Worm (Caenorhabditis elegans) whole organism, L1 larva: ENCODE data around the gene srh-177.
A peak's percentile ranks its signal among the peaks of the same experiment; 100 is the strongest.

ENCODE experiments used
- C16A3.4 ChIP-seq: fragments of 150-350 bp; optimal IDR thresholded peaks from 2 replicates; lab custom pipeline; 2014; ENCODE audit warnings: missing biosample characterization, missing genetic modification characterization
- F16B12.6 ChIP-seq: fragments of 150-350 bp; optimal IDR thresholded peaks from 2 replicates; lab custom pipeline; 2014; ENCODE audit warnings: missing biosample characterization, missing genetic modification characterization
- alr-1 ChIP-seq: fragments of 200-800 bp; sonication (Bioruptor generic); optimal IDR thresholded peaks from 2 replicates; lab custom pipeline; 2018; ENCODE audit warnings: borderline replicate concordance, mild to moderate bottlenecking, missing genetic modification characterization, missing compliant biosample characterization
- aly-2 ChIP-seq: fragments of 150-350 bp; optimal IDR thresholded peaks from 2 replicates; lab custom pipeline; 2014; ENCODE audit warnings: missing biosample characterization, missing genetic modification characterization
- ama-1 ChIP-seq: fragments of 150-350 bp; optimal IDR thresholded peaks from 2 replicates; lab custom pipeline; 2014
- blmp-1 ChIP-seq: fragments of 150-350 bp; optimal IDR thresholded peaks from 2 replicates; lab custom pipeline; 2014; ENCODE audit warnings: missing biosample characterization, missing genetic modification characterization
- ceh-63 ChIP-seq: fragments of 200-800 bp; sonication (Bioruptor generic); optimal IDR thresholded peaks from 2 replicates; lab custom pipeline; 2018; ENCODE audit warnings: mild to moderate bottlenecking, missing genetic modification characterization, missing compliant biosample characterization
- ceh-8 ChIP-seq: fragments of 200-800 bp; sonication (Bioruptor generic); optimal IDR thresholded peaks from 2 replicates; lab custom pipeline; 2018; ENCODE audit warnings: mild to moderate bottlenecking, missing genetic modification characterization, moderate library complexity, missing compliant biosample characterization
- ceh-88 ChIP-seq: fragments of 200-800 bp; sonication (Bioruptor generic); IDR thresholded peaks from 2 replicates; pipeline ENCODE4 v1.3.6; 2022; ENCODE audit warnings: missing genetic modification characterization, missing compliant biosample characterization
- ces-1 ChIP-seq: fragments of 150-350 bp; optimal IDR thresholded peaks from 2 replicates; lab custom pipeline; 2014; ENCODE audit warnings: missing biosample characterization, missing genetic modification reagents, missing genetic modification characterization
- dpl-1 ChIP-seq, 3 experiments: fragments of 150-350 bp in 2 of 3; sonication (generic microtip) in 1 of 3; optimal IDR thresholded peaks; 2 replicates each; lab custom pipeline; 2014 to 2017; ENCODE audit warnings: missing biosample characterization in 3 of 3, missing genetic modification characterization in 3 of 3, missing genetic modification reagents in 3 of 3
- efl-1 ChIP-seq, 4 experiments: fragments of 150-350 bp; optimal IDR thresholded peaks in 3 of 4; peaks in 1 of 4; 1 replicate in 1 of 4; 2 replicates in 3 of 4; lab custom pipeline; 2014; ENCODE audit warnings: missing biosample characterization in 2 of 4, missing genetic modification characterization in 2 of 4, missing genetic modification reagents in 2 of 4
- egl-13 ChIP-seq: sonication (generic microtip); optimal IDR thresholded peaks from 2 replicates; lab custom pipeline; 2016; ENCODE audit warnings: missing genotype, missing genetic modification reagents, missing genetic modification characterization, missing compliant biosample characterization
- egl-27 ChIP-seq, 2 experiments: fragments of 150-350 bp in 1 of 2; sonication (generic microtip); optimal IDR thresholded peaks; 3 replicates each; lab custom pipeline; 2017 to 2018; ENCODE audit warnings: missing biosample characterization in 2 of 2, missing genetic modification characterization in 2 of 2, missing genetic modification reagents in 2 of 2
- elt-2 ChIP-seq: sonication (generic microtip); optimal IDR thresholded peaks from 2 replicates; lab custom pipeline; 2016; ENCODE audit warnings: missing genetic modification characterization, mild to moderate bottlenecking, inconsistent platforms, missing compliant biosample characterization, missing genetic modification reagents
- ets-5 ChIP-seq: fragments of 200-800 bp; sonication (Bioruptor generic); IDR thresholded peaks from 2 replicates; pipeline ENCODE4 v1.3.6; 2022; ENCODE audit warnings: missing genetic modification characterization, missing compliant biosample characterization
- fkh-8 ChIP-seq: sonication (generic microtip); optimal IDR thresholded peaks from 2 replicates; lab custom pipeline; 2016; ENCODE audit warnings: mild to moderate bottlenecking, missing genetic modification characterization, missing compliant biosample characterization
- fos-1 ChIP-seq: fragments of 150-350 bp; optimal IDR thresholded peaks from 2 replicates; lab custom pipeline; 2014; ENCODE audit warnings: missing biosample characterization, missing genetic modification characterization
- hlh-17 ChIP-seq: fragments of 200-800 bp; sonication (Bioruptor generic); optimal IDR thresholded peaks from 2 replicates; lab custom pipeline; 2018; ENCODE audit warnings: missing genetic modification characterization, mild to moderate bottlenecking, missing compliant biosample characterization, moderate library complexity, borderline replicate concordance
- irx-1 ChIP-seq: sonication (generic microtip); optimal IDR thresholded peaks from 2 replicates; lab custom pipeline; 2016; ENCODE audit warnings: missing genetic modification characterization, missing compliant biosample characterization
- lin-14 ChIP-seq: fragments of 200-800 bp; sonication (Bioruptor generic); optimal IDR thresholded peaks from 2 replicates; lab custom pipeline; 2018; ENCODE audit warnings: mild to moderate bottlenecking, missing genetic modification characterization, moderate library complexity, missing compliant biosample characterization
- lin-39 ChIP-seq: fragments of 150-350 bp; optimal IDR thresholded peaks from 2 replicates; lab custom pipeline; 2014; ENCODE audit warnings: missing biosample characterization, missing genetic modification reagents, missing genetic modification characterization
- lsy-2 ChIP-seq, 2 experiments: fragments of 150-350 bp; optimal IDR thresholded peaks; 2 replicates each; lab custom pipeline; 2014; ENCODE audit warnings: missing biosample characterization in 2 of 2, missing genetic modification characterization in 2 of 2
- mab-9 ChIP-seq: fragments of 200-800 bp; sonication (Bioruptor generic); IDR thresholded peaks from 2 replicates; pipeline ENCODE4 v1.3.6; 2022; ENCODE audit warnings: missing genetic modification reagents, missing genetic modification characterization, missing compliant biosample characterization
- mep-1 ChIP-seq: fragments of 150-350 bp; optimal IDR thresholded peaks from 2 replicates; lab custom pipeline; 2014; ENCODE audit warnings: missing biosample characterization, missing genetic modification characterization
- nhr-11 ChIP-seq: fragments of 150-350 bp; optimal IDR thresholded peaks from 2 replicates; lab custom pipeline; 2014; ENCODE audit warnings: missing biosample characterization, missing genetic modification characterization
- nhr-28 ChIP-seq: fragments of 150-350 bp; optimal IDR thresholded peaks from 2 replicates; lab custom pipeline; 2014; ENCODE audit warnings: missing biosample characterization, missing genetic modification characterization
- nhr-47 ChIP-seq: sonication (generic microtip); optimal IDR thresholded peaks from 2 replicates; lab custom pipeline; 2016; ENCODE audit warnings: mild to moderate bottlenecking, missing genetic modification characterization, moderate library complexity, missing compliant biosample characterization
- nhr-71 ChIP-seq: sonication (generic microtip); optimal IDR thresholded peaks from 2 replicates; lab custom pipeline; 2016; ENCODE audit warnings: mild to moderate bottlenecking, missing genetic modification characterization, moderate library complexity, missing compliant biosample characterization
- nhr-77 ChIP-seq: fragments of 150-350 bp; optimal IDR thresholded peaks from 2 replicates; lab custom pipeline; 2014; ENCODE audit warnings: missing biosample characterization, missing genetic modification characterization
- nhr-90 ChIP-seq: sonication (generic microtip); optimal IDR thresholded peaks from 2 replicates; lab custom pipeline; 2016; ENCODE audit warnings: mild to moderate bottlenecking, missing genetic modification characterization, missing compliant biosample characterization; ENCODE audit not compliant: poor library complexity
- pax-3 ChIP-seq: fragments of 200-800 bp; sonication (Bioruptor generic); optimal IDR thresholded peaks from 2 replicates; lab custom pipeline; 2018; ENCODE audit warnings: mild to moderate bottlenecking, missing genetic modification characterization, moderate library complexity, missing compliant biosample characterization
- pqm-1 ChIP-seq: sonication (generic microtip); optimal IDR thresholded peaks from 3 replicates; lab custom pipeline; 2017; ENCODE audit warnings: missing biosample characterization, missing genetic modification characterization
- rnt-1 ChIP-seq: sonication (generic microtip); optimal IDR thresholded peaks from 2 replicates; lab custom pipeline; 2016; ENCODE audit warnings: mild to moderate bottlenecking, missing genetic modification characterization, moderate library complexity, missing compliant biosample characterization
- snu-23 ChIP-seq: sonication (generic microtip); optimal IDR thresholded peaks from 2 replicates; lab custom pipeline; 2016; ENCODE audit warnings: missing genetic modification characterization, missing compliant biosample characterization
- sox-4 ChIP-seq: sonication (generic microtip); optimal IDR thresholded peaks from 2 replicates; lab custom pipeline; 2016; ENCODE audit warnings: missing genetic modification characterization, missing compliant biosample characterization
- sptf-1 ChIP-seq: fragments of 150-350 bp; optimal IDR thresholded peaks from 2 replicates; lab custom pipeline; 2014; ENCODE audit warnings: missing biosample characterization, missing genetic modification characterization
- swsn-7 ChIP-seq: sonication (generic microtip); optimal IDR thresholded peaks from 2 replicates; lab custom pipeline; 2016; ENCODE audit warnings: missing genetic modification characterization, missing compliant biosample characterization
- unc-130 ChIP-seq: fragments of 150-350 bp; optimal IDR thresholded peaks from 2 replicates; lab custom pipeline; 2017; ENCODE audit warnings: missing biosample characterization, missing genetic modification characterization, inconsistent platforms
- unc-62 ChIP-seq: fragments of 150-350 bp; optimal IDR thresholded peaks from 2 replicates; lab custom pipeline; 2014; ENCODE audit warnings: missing biosample characterization, missing genetic modification reagents, missing genetic modification characterization
- unc-86 ChIP-seq: sonication (generic microtip); optimal IDR thresholded peaks from 2 replicates; lab custom pipeline; 2016; ENCODE audit warnings: missing genetic modification characterization, missing compliant biosample characterization
- vab-15 ChIP-seq: sonication (generic microtip); optimal IDR thresholded peaks from 2 replicates; lab custom pipeline; 2017; ENCODE audit warnings: missing genotype, mild to moderate bottlenecking, missing genetic modification characterization, missing compliant biosample characterization
- ztf-11 ChIP-seq, 2 experiments: sonication (generic microtip); optimal IDR thresholded peaks; 2 replicates each; lab custom pipeline; 2016 to 2017; ENCODE audit warnings: missing genetic modification characterization in 2 of 2, missing biosample characterization in 1 of 2, missing compliant biosample characterization in 1 of 2
- ztf-4 ChIP-seq: fragments of 150-350 bp; optimal IDR thresholded peaks from 2 replicates; lab custom pipeline; 2014; ENCODE audit warnings: missing biosample characterization, missing genetic modification characterization

Gene srh-177

ce11 chrV:20410285-20410684 is 41.2 kb upstream of the srh-177 start:
- TF ChIP-seq efl-1 (optimal IDR thresholded peaks at IDR 0.05; lab: Kevin White, UChicago), result no peak
- TF ChIP-seq efl-1 (GFP tag; optimal IDR thresholded peaks at IDR 0.05 in 1 of 2; lab: Kevin White, UChicago), result peak in 1 of 2 experiments; percentile 86
- no peak for TF ChIP-seq unc-62 (GFP tag; lab: Kevin White, UChicago)

- no peak for TF ChIP-seq vab-15 (tag; lab: Kevin White, UChicago)
- no peak for TF ChIP-seq F16B12.6 (tag; lab: Kevin White, UChicago)
- TF ChIP-seq ama-1 (lab: Kevin White, UChicago), result no peak
- TF ChIP-seq nhr-11 (tag; lab: Kevin White, UChicago), result no peak
- TF ChIP-seq lin-14, result no peak
- TF ChIP-seq nhr-77 (tag; lab: Kevin White, UChicago), result no peak
- no peak for TF ChIP-seq ceh-63
- no peak for TF ChIP-seq swsn-7 (tag; lab: Kevin White, UChicago)
- no peak for TF ChIP-seq hlh-17 (GFP tag; lab: Kevin White, UChicago)
- no peak for TF ChIP-seq unc-86 (tag; lab: Kevin White, UChicago)
- no peak for TF ChIP-seq ceh-8 (GFP tag; lab: Kevin White, UChicago)
- no peak for TF ChIP-seq pax-3 (tag; lab: Kevin White, UChicago)
- no peak for TF ChIP-seq dpl-1 (GFP tag; optimal IDR thresholded peaks at IDR 0.05; lab: Kevin White, UChicago)
- no peak for TF ChIP-seq sptf-1 (tag; lab: Kevin White, UChicago)
- no peak for TF ChIP-seq ztf-11 (tag; optimal IDR thresholded peaks at IDR 0.05; lab: Kevin White, UChicago)
- TF ChIP-seq elt-2 (tag; lab: Kevin White, UChicago), result no peak
- no peak for TF ChIP-seq nhr-90 (tag; lab: Kevin White, UChicago)
- TF ChIP-seq snu-23 (GFP tag; lab: Kevin White, UChicago), result no peak
Observed at ce11 chrV:20409016-20409415, 40.0 kb upstream of the srh-177 start.

- TF ChIP-seq ztf-4 (no peak), efl-1 (optimal IDR thresholded peaks at IDR 0.05; lab: Kevin White, UChicago) (no peak), efl-1 (GFP tag; optimal IDR thresholded peaks at IDR 0.05 in 1 of 2; lab: Kevin White, UChicago) (peak in 1 of 2 experiments; percentile 63)
Observed at ce11 chrV:20406817-20407216, 37.8 kb upstream of the srh-177 start.

- TF ChIP-seq nhr-11 (tag; lab: Kevin White, UChicago), result peak; percentile 59
- no peak for TF ChIP-seq irx-1 (tag; lab: Kevin White, UChicago)
- TF ChIP-seq unc-62 (GFP tag; lab: Kevin White, UChicago), result no peak
- no peak for TF ChIP-seq pqm-1 (tag; lab: Kevin White, UChicago)
- no peak for TF ChIP-seq blmp-1 (tag; lab: Kevin White, UChicago)
- no peak for TF ChIP-seq nhr-77 (tag; lab: Kevin White, UChicago)
- peak; percentile 95 for TF ChIP-seq fkh-8 (tag; lab: Kevin White, UChicago)
- TF ChIP-seq egl-27 (tag; optimal IDR thresholded peaks at IDR 0.05; lab: Kevin White, UChicago), result no peak
- no peak for TF ChIP-seq unc-130
- no peak for TF ChIP-seq mab-9
- TF ChIP-seq ceh-63, result no peak
- TF ChIP-seq ets-5, result no peak
- no peak for TF ChIP-seq mep-1
- TF ChIP-seq lsy-2 (tag; optimal IDR thresholded peaks at IDR 0.05; lab: Kevin White, UChicago), result peak in 1 of 2 experiments; percentile 15
- no peak for TF ChIP-seq C16A3.4 (tag; lab: Kevin White, UChicago)
- TF ChIP-seq dpl-1 (GFP tag; optimal IDR thresholded peaks at IDR 0.05; lab: Kevin White, UChicago), result no peak
- TF ChIP-seq nhr-47 (tag; lab: Kevin White, UChicago), result peak; percentile 84
- no peak for TF ChIP-seq ceh-88 (GFP tag; lab: Robert Waterston, UW)
- TF ChIP-seq F16B12.6 (tag; lab: Kevin White, UChicago), result no peak
- peak; percentile 22 for TF ChIP-seq unc-86 (tag; lab: Kevin White, UChicago)
- peak; percentile 37 for TF ChIP-seq swsn-7 (tag; lab: Kevin White, UChicago)
- no peak for TF ChIP-seq ztf-4
- peak; percentile 46 for TF ChIP-seq lin-14
- TF ChIP-seq alr-1, result no peak
- TF ChIP-seq sox-4 (tag; lab: Kevin White, UChicago), result peak; percentile 53
- peak; percentile 86 for TF ChIP-seq nhr-71
- no peak for TF ChIP-seq aly-2 (tag; lab: Kevin White, UChicago)
- TF ChIP-seq pax-3 (tag; lab: Kevin White, UChicago), result peak; percentile 51
- peak; percentile 39 for TF ChIP-seq egl-13
- no peak for TF ChIP-seq lin-39 (tag; lab: Kevin White, UChicago)
- no peak for TF ChIP-seq nhr-28
- TF ChIP-seq fos-1 (tag; lab: Kevin White, UChicago), result peak; percentile 72
- no peak for TF ChIP-seq ces-1
- TF ChIP-seq rnt-1 (tag; lab: Kevin White, UChicago), result no peak
Observed at ce11 chrV:20402842-20403241, 33.8 kb upstream of the srh-177 start.
